Worm (Caenorhabditis elegans) whole organism, early embryonic: Measurements from ENCODE around the gene hipr-1.

ENCODE experiments used
- B0310.2 ChIP-seq: sonication (generic microtip); optimal IDR thresholded peaks from 2 replicates; lab custom pipeline; 2016; ENCODE audit warnings: mild to moderate bottlenecking, missing genetic modification characterization, missing compliant biosample characterization
- F13C5.2 ChIP-seq: sonication (generic microtip); optimal IDR thresholded peaks from 2 replicates; lab custom pipeline; 2017; ENCODE audit warnings: mild to moderate bottlenecking, missing genetic modification characterization, inconsistent platforms, missing compliant biosample characterization
- aly-1 ChIP-seq: sonication (generic microtip); optimal IDR thresholded peaks from 2 replicates; lab custom pipeline; 2016; ENCODE audit warnings: missing genetic modification characterization, missing compliant biosample characterization
- ama-1 ChIP-seq: fragments of 150-350 bp; optimal IDR thresholded peaks from 2 replicates; lab custom pipeline; 2014
- ceh-13 ChIP-seq: fragments of 200-800 bp; sonication (Bioruptor generic); optimal IDR thresholded peaks from 2 replicates; lab custom pipeline; 2018; ENCODE audit warnings: mild to moderate bottlenecking, missing genetic modification characterization, missing compliant biosample characterization
- flt-1 ChIP-seq: fragments of 200-800 bp; sonication (Bioruptor generic); IDR thresholded peaks from 2 replicates; pipeline ENCODE4 v1.3.6; 2022; ENCODE audit warnings: missing genetic modification characterization, missing compliant biosample characterization
- hmbx-1 ChIP-seq: sonication (generic microtip); optimal IDR thresholded peaks from 2 replicates; lab custom pipeline; 2016; ENCODE audit warnings: mild to moderate bottlenecking, missing genetic modification characterization, missing compliant biosample characterization
- hmg-4 ChIP-seq: fragments of 200-800 bp; sonication (Bioruptor generic); optimal IDR thresholded peaks from 2 replicates; lab custom pipeline; 2018; ENCODE audit warnings: mild to moderate bottlenecking, missing genetic modification characterization, missing compliant biosample characterization
- sea-1 ChIP-seq: fragments of 200-800 bp; sonication (Bioruptor generic); conservative IDR thresholded peaks from 2 replicates; pipeline ENCODE4 v1.3.6; 2022; ENCODE audit warnings: missing genetic modification characterization, missing compliant biosample characterization
- tbx-11 ChIP-seq: fragments of 200-800 bp; sonication (Bioruptor generic); IDR thresholded peaks from 2 replicates; pipeline ENCODE4 v1.3.6; 2022; ENCODE audit warnings: missing genetic modification characterization, missing compliant biosample characterization
- tbx-37 ChIP-seq: fragments of 200-800 bp; sonication (Bioruptor generic); conservative IDR thresholded peaks from 2 replicates; pipeline ENCODE4 v1.3.6; 2022; ENCODE audit warnings: missing genetic modification reagents, missing genetic modification characterization, missing compliant biosample characterization
- tra-4 ChIP-seq: sonication (generic microtip); optimal IDR thresholded peaks from 2 replicates; lab custom pipeline; 2017; ENCODE audit warnings: missing genetic modification characterization, missing compliant biosample characterization

- TF ChIP-seq aly-1 (tag; lab: Kevin White, UChicago) (no peak), flt-1 (GFP tag; lab: Robert Waterston, UW) (no peak), hmbx-1 (no peak), ama-1 (lab: Kevin White, UChicago) (no peak), F13C5.2 (no peak), B0310.2 (tag; lab: Kevin White, UChicago) (no peak), ceh-13 (GFP tag; lab: Kevin White, UChicago) (no peak), hmg-4 (no peak), tra-4 (tag; lab: Kevin White, UChicago) (no peak), tbx-11 (no peak), tbx-37 (no peak), sea-1 (GFP tag; lab: Robert Waterston, UW) (no peak)
Observed at ce11 chrIII:8744765-8745164, 24.8 kb downstream of the hipr-1 start.
